Worm (Caenorhabditis elegans) whole organism, L2 larva: ENCODE results near the gene mboa-3.
A peak's percentile ranks its signal among the peaks of the same experiment; 100 is the strongest.

Source experiments
- C34F6.9 ChIP-seq: fragments of 150-350 bp; optimal IDR thresholded peaks from 2 replicates; lab custom pipeline; 2014; ENCODE audit warnings: missing biosample characterization, missing genetic modification characterization
- F13H6.1 ChIP-seq: sonication (generic microtip); optimal IDR thresholded peaks from 2 replicates; lab custom pipeline; 2016; ENCODE audit warnings: missing genetic modification characterization, missing compliant biosample characterization
- R02D3.7 ChIP-seq: fragments of 150-350 bp; optimal IDR thresholded peaks from 2 replicates; lab custom pipeline; 2014; ENCODE audit warnings: missing biosample characterization, missing genetic modification characterization
- ZK546.5 ChIP-seq: sonication (generic microtip); optimal IDR thresholded peaks from 2 replicates; lab custom pipeline; 2017; ENCODE audit warnings: missing biosample characterization, missing genetic modification characterization
- alr-1 ChIP-seq: fragments of 150-350 bp; optimal IDR thresholded peaks from 2 replicates; lab custom pipeline; 2014; ENCODE audit warnings: missing biosample characterization, missing genetic modification characterization
- aly-2 ChIP-seq: fragments of 150-350 bp; optimal IDR thresholded peaks from 2 replicates; lab custom pipeline; 2014; ENCODE audit warnings: missing biosample characterization, missing genetic modification characterization
- blmp-1 ChIP-seq: sonication (generic microtip); optimal IDR thresholded peaks from 2 replicates; lab custom pipeline; 2017; ENCODE audit warnings: missing genetic modification characterization, mild to moderate bottlenecking, missing compliant biosample characterization, antibody characterized with exemption, moderate library complexity; ENCODE audit not compliant: insufficient read depth
- ceh-16 ChIP-seq: fragments of 150-350 bp; optimal IDR thresholded peaks from 2 replicates; lab custom pipeline; 2014; ENCODE audit warnings: missing biosample characterization, missing genetic modification characterization
- dmd-4 ChIP-seq: sonication (generic microtip); optimal IDR thresholded peaks from 2 replicates; lab custom pipeline; 2017; ENCODE audit warnings: missing biosample characterization, missing genetic modification characterization
- elt-1 ChIP-seq: fragments of 150-350 bp; optimal IDR thresholded peaks from 2 replicates; lab custom pipeline; 2014; ENCODE audit warnings: missing biosample characterization, missing genetic modification characterization
- elt-3 ChIP-seq: sonication (generic microtip); optimal IDR thresholded peaks from 2 replicates; lab custom pipeline; 2017; ENCODE audit warnings: missing biosample characterization, missing genetic modification characterization
- fos-1 ChIP-seq: fragments of 150-350 bp; optimal IDR thresholded peaks from 2 replicates; lab custom pipeline; 2014; ENCODE audit warnings: missing biosample characterization, missing genetic modification characterization
- gmeb-1 ChIP-seq: fragments of 150-350 bp; optimal IDR thresholded peaks from 2 replicates; lab custom pipeline; 2014; ENCODE audit warnings: missing biosample characterization, missing genetic modification characterization
- lin-11 ChIP-seq: fragments of 150-350 bp; sonication (generic microtip); optimal IDR thresholded peaks from 2 replicates; lab custom pipeline; 2014; ENCODE audit warnings: missing biosample characterization, missing genetic modification characterization, inconsistent platforms, mixed read lengths
- lin-13 ChIP-seq: fragments of 150-350 bp; optimal IDR thresholded peaks from 2 replicates; lab custom pipeline; 2014; ENCODE audit warnings: missing biosample characterization, missing genetic modification reagents, missing genetic modification characterization
- lin-39 ChIP-seq: fragments of 150-350 bp; optimal IDR thresholded peaks from 2 replicates; lab custom pipeline; 2014; ENCODE audit warnings: missing biosample characterization, missing genetic modification reagents, missing genetic modification characterization
- lsy-2 ChIP-seq, 2 experiments: fragments of 150-350 bp in 1 of 2; sonication (generic microtip) in 1 of 2; optimal IDR thresholded peaks; 2 replicates each; lab custom pipeline; 2014 to 2017; ENCODE audit warnings: missing biosample characterization in 2 of 2, missing genetic modification characterization in 2 of 2
- mab-5 ChIP-seq: fragments of 150-350 bp; optimal IDR thresholded peaks from 2 replicates; lab custom pipeline; 2014; ENCODE audit warnings: missing biosample characterization, missing genetic modification characterization
- mbf-1 ChIP-seq: sonication (generic microtip); optimal IDR thresholded peaks from 2 replicates; lab custom pipeline; 2017; ENCODE audit warnings: missing biosample characterization, missing genetic modification characterization
- mdl-1 ChIP-seq, 2 experiments: fragments of 150-350 bp in 1 of 2; sonication (generic microtip) in 1 of 2; optimal IDR thresholded peaks; 2 replicates each; lab custom pipeline; 2017; ENCODE audit warnings: missing biosample characterization in 2 of 2, missing genetic modification characterization in 2 of 2
- nhr-11 ChIP-seq: fragments of 150-350 bp; optimal IDR thresholded peaks from 2 replicates; lab custom pipeline; 2014; ENCODE audit warnings: missing biosample characterization, missing genetic modification characterization
- nhr-12 ChIP-seq: fragments of 150-350 bp; optimal IDR thresholded peaks from 2 replicates; lab custom pipeline; 2014; ENCODE audit warnings: missing biosample characterization, missing genetic modification characterization
- nhr-129 ChIP-seq: fragments of 150-350 bp; optimal IDR thresholded peaks from 2 replicates; lab custom pipeline; 2014; ENCODE audit warnings: missing biosample characterization, missing genetic modification characterization
- nhr-23 ChIP-seq: fragments of 150-350 bp; optimal IDR thresholded peaks from 2 replicates; lab custom pipeline; 2014; ENCODE audit warnings: missing biosample characterization, missing genetic modification reagents, missing genetic modification characterization
- nhr-237 ChIP-seq: fragments of 150-350 bp; optimal IDR thresholded peaks from 2 replicates; lab custom pipeline; 2014; ENCODE audit warnings: missing biosample characterization, missing genetic modification characterization
- nhr-25 ChIP-seq: fragments of 150-350 bp; sonication (generic microtip); optimal IDR thresholded peaks from 3 replicates; lab custom pipeline; 2014; ENCODE audit warnings: missing biosample characterization, missing genetic modification characterization
- nhr-6 ChIP-seq: fragments of 150-350 bp; optimal IDR thresholded peaks from 2 replicates; lab custom pipeline; 2014; ENCODE audit warnings: missing biosample characterization, missing genetic modification characterization
- nhr-77 ChIP-seq: fragments of 150-350 bp; optimal IDR thresholded peaks from 2 replicates; lab custom pipeline; 2014; ENCODE audit warnings: missing biosample characterization, missing genetic modification characterization
- peb-1 ChIP-seq: fragments of 150-350 bp; optimal IDR thresholded peaks from 2 replicates; lab custom pipeline; 2014; ENCODE audit warnings: missing biosample characterization, missing genetic modification characterization
- sem-4 ChIP-seq: fragments of 150-350 bp; optimal IDR thresholded peaks from 2 replicates; lab custom pipeline; 2014; ENCODE audit warnings: missing biosample characterization, missing genetic modification reagents, missing genetic modification characterization
- sma-3 ChIP-seq: sonication (generic microtip); optimal IDR thresholded peaks from 2 replicates; lab custom pipeline; 2016; ENCODE audit warnings: missing genetic modification reagents, missing genetic modification characterization, missing compliant biosample characterization
- sma-9 ChIP-seq, 2 experiments: fragments of 150-350 bp in 1 of 2; sonication (generic microtip) in 1 of 2; optimal IDR thresholded peaks; 2 replicates each; lab custom pipeline; 2014 to 2016; ENCODE audit warnings: missing genetic modification characterization in 2 of 2, mild to moderate bottlenecking in 1 of 2, missing biosample characterization in 1 of 2, missing compliant biosample characterization in 1 of 2, missing genetic modification reagents in 1 of 2, moderate library complexity in 1 of 2
- snpc-4 ChIP-seq: fragments of 150-350 bp; optimal IDR thresholded peaks from 2 replicates; lab custom pipeline; 2014; ENCODE audit warnings: missing biosample characterization, missing genetic modification characterization
- unc-39 ChIP-seq: fragments of 150-350 bp; optimal IDR thresholded peaks from 2 replicates; lab custom pipeline; 2014; ENCODE audit warnings: missing biosample characterization, missing genetic modification characterization
- unc-55 ChIP-seq: fragments of 150-350 bp; sonication (generic microtip); optimal IDR thresholded peaks from 3 replicates; lab custom pipeline; 2014; ENCODE audit warnings: missing biosample characterization, missing genetic modification reagents, missing genetic modification characterization
- zag-1 ChIP-seq: fragments of 150-350 bp; optimal IDR thresholded peaks from 2 replicates; lab custom pipeline; 2014; ENCODE audit warnings: missing biosample characterization, missing genetic modification characterization

The mboa-3 gene

ce11 chrX:5522769-5523601 lies at the start of gene mboa-3:
Gene mboa-3, minus strand, starts transcription at chrX:5522819.
- peak; percentile 24 for TF ChIP-seq F13H6.1 (tag; lab: Kevin White, UChicago)
- no peak for TF ChIP-seq mbf-1 (tag; lab: Kevin White, UChicago)
- peak; percentile 0 for TF ChIP-seq gmeb-1 (tag; lab: Kevin White, UChicago)
- no peak for TF ChIP-seq alr-1
- TF ChIP-seq nhr-129 (tag; lab: Kevin White, UChicago), result peak; percentile 67
- peak; percentile 59 for TF ChIP-seq sma-9 (GFP tag; optimal IDR thresholded peaks at IDR 0.05; lab: Kevin White, UChicago)
- TF ChIP-seq sma-9 (tag; optimal IDR thresholded peaks at IDR 0.05; lab: Kevin White, UChicago), result no peak
- no peak for TF ChIP-seq ceh-16 (tag; lab: Kevin White, UChicago)
- no peak for TF ChIP-seq sem-4 (tag; lab: Kevin White, UChicago)
- peak in 1 of 2 experiments; percentile 39 for TF ChIP-seq mdl-1 (tag; optimal IDR thresholded peaks at IDR 0.05; lab: Kevin White, UChicago)
- no peak for TF ChIP-seq nhr-77 (tag; lab: Kevin White, UChicago)
- TF ChIP-seq fos-1 (tag; lab: Kevin White, UChicago), result peak; percentile 60
- no peak for TF ChIP-seq ZK546.5 (tag; lab: Kevin White, UChicago)
- TF ChIP-seq nhr-237, result no peak
- no peak for TF ChIP-seq aly-2 (tag; lab: Kevin White, UChicago)
- TF ChIP-seq elt-1 (tag; lab: Kevin White, UChicago), result no peak
- no peak for TF ChIP-seq elt-3 (tag; lab: Kevin White, UChicago)

ce11 chrX:5567454-5567853 lies 44.8 kb upstream of the mboa-3 start, which contains the start of gene mec-2:
Gene mec-2, plus strand, starts transcription at chrX:5567754.
- TF ChIP-seq nhr-11, result no peak
- TF ChIP-seq blmp-1 (tag; lab: Kevin White, UChicago), result no peak
- no peak for TF ChIP-seq lin-11 (tag; lab: Kevin White, UChicago)
- no peak for TF ChIP-seq R02D3.7 (tag; lab: Kevin White, UChicago)
- TF ChIP-seq unc-39 (tag; lab: Kevin White, UChicago), result no peak
- no peak for TF ChIP-seq C34F6.9 (tag; lab: Kevin White, UChicago)
- no peak for TF ChIP-seq ZK546.5 (tag; lab: Kevin White, UChicago)
- TF ChIP-seq mab-5 (tag; lab: Kevin White, UChicago), result no peak
- no peak for TF ChIP-seq zag-1
- no peak for TF ChIP-seq lsy-2 (tag; optimal IDR thresholded peaks at IDR 0.05; lab: Kevin White, UChicago)
- TF ChIP-seq F13H6.1 (tag; lab: Kevin White, UChicago), result no peak
- TF ChIP-seq ceh-16 (tag; lab: Kevin White, UChicago), result no peak
- no peak for TF ChIP-seq sem-4 (tag; lab: Kevin White, UChicago)
- no peak for TF ChIP-seq peb-1
- no peak for TF ChIP-seq nhr-6 (tag; lab: Kevin White, UChicago)
- TF ChIP-seq lin-39 (tag; lab: Kevin White, UChicago), result no peak
- TF ChIP-seq aly-2 (tag; lab: Kevin White, UChicago), result no peak
- TF ChIP-seq elt-3 (tag; lab: Kevin White, UChicago), result no peak

DNA sequence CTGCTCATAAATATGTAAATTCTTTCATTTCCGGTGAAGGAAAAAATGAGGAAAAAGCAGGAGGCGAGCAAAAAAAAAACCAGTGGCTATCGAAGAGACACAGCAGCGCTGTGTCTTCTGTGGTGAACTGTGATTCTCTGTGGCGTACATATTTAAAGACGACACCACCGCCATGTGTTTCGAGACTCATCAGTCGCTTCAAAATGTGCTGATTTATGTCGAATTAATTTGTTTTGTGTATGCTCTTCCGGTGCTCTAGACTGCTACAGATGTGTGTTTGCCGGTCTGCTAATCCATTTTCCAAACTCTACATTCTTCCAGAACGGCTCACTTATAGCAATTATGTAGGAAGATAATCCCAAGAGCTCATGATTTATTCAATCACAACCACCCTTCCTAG lies 42.9 kb upstream of the mboa-3 start:
- TF ChIP-seq lin-13 (GFP tag; lab: Kevin White, UChicago), result no peak
- TF ChIP-seq sma-3, result no peak
- TF ChIP-seq nhr-6 (tag; lab: Kevin White, UChicago), result no peak
- no peak for TF ChIP-seq mab-5 (tag; lab: Kevin White, UChicago)
- TF ChIP-seq nhr-25 (tag; lab: Kevin White, UChicago), result no peak
- TF ChIP-seq snpc-4 (tag; lab: Kevin White, UChicago), result no peak
- no peak for TF ChIP-seq nhr-129 (tag; lab: Kevin White, UChicago)
- no peak for TF ChIP-seq nhr-12 (tag; lab: Kevin White, UChicago)
- TF ChIP-seq dmd-4 (tag; lab: Kevin White, UChicago), result no peak

- TF ChIP-seq sma-9 (GFP tag; optimal IDR thresholded peaks at IDR 0.05; lab: Kevin White, UChicago) (no peak), sma-9 (tag; optimal IDR thresholded peaks at IDR 0.05; lab: Kevin White, UChicago) (no peak), sma-3 (no peak), C34F6.9 (tag; lab: Kevin White, UChicago) (no peak), unc-55 (GFP tag; lab: Kevin White, UChicago) (no peak), elt-1 (tag; lab: Kevin White, UChicago) (no peak), gmeb-1 (tag; lab: Kevin White, UChicago) (no peak), lin-39 (tag; lab: Kevin White, UChicago) (no peak), dmd-4 (tag; lab: Kevin White, UChicago) (no peak), nhr-23 (tag; lab: Kevin White, UChicago) (no peak), alr-1 (no peak)
Measured at ce11 chrX:5557966-5558365, 35.3 kb upstream of the mboa-3 start, which contains the start of gene C38C5.1. Gene C38C5.1, plus strand, starts transcription at chrX:5558055.
